Worm (Caenorhabditis elegans) whole organism, early embryonic: ENCODE measurements around the gene Y7A5A.8.

Source experiments
- B0310.2 ChIP-seq: sonication (generic microtip); optimal IDR thresholded peaks from 2 replicates; lab custom pipeline; 2016; ENCODE audit warnings: mild to moderate bottlenecking, missing genetic modification characterization, missing compliant biosample characterization
- F13C5.2 ChIP-seq: sonication (generic microtip); optimal IDR thresholded peaks from 2 replicates; lab custom pipeline; 2017; ENCODE audit warnings: mild to moderate bottlenecking, missing genetic modification characterization, inconsistent platforms, missing compliant biosample characterization
- aly-1 ChIP-seq: sonication (generic microtip); optimal IDR thresholded peaks from 2 replicates; lab custom pipeline; 2016; ENCODE audit warnings: missing genetic modification characterization, missing compliant biosample characterization
- ama-1 ChIP-seq: fragments of 150-350 bp; optimal IDR thresholded peaks from 2 replicates; lab custom pipeline; 2014
- ceh-13 ChIP-seq: fragments of 200-800 bp; sonication (Bioruptor generic); optimal IDR thresholded peaks from 2 replicates; lab custom pipeline; 2018; ENCODE audit warnings: mild to moderate bottlenecking, missing genetic modification characterization, missing compliant biosample characterization
- ceh-36 ChIP-seq: sonication (generic microtip); optimal IDR thresholded peaks from 2 replicates; lab custom pipeline; 2016; ENCODE audit warnings: missing genetic modification characterization, inconsistent platforms, missing compliant biosample characterization
- ets-7 ChIP-seq: sonication (generic microtip); optimal IDR thresholded peaks from 2 replicates; lab custom pipeline; 2016; ENCODE audit warnings: missing genotype, missing genetic modification characterization, missing compliant biosample characterization
- flt-1 ChIP-seq: fragments of 200-800 bp; sonication (Bioruptor generic); IDR thresholded peaks from 2 replicates; pipeline ENCODE4 v1.3.6; 2022; ENCODE audit warnings: missing genetic modification characterization, missing compliant biosample characterization
- hmbx-1 ChIP-seq: sonication (generic microtip); optimal IDR thresholded peaks from 2 replicates; lab custom pipeline; 2016; ENCODE audit warnings: mild to moderate bottlenecking, missing genetic modification characterization, missing compliant biosample characterization
- hmg-4 ChIP-seq: fragments of 200-800 bp; sonication (Bioruptor generic); optimal IDR thresholded peaks from 2 replicates; lab custom pipeline; 2018; ENCODE audit warnings: mild to moderate bottlenecking, missing genetic modification characterization, missing compliant biosample characterization
- hnd-1 ChIP-seq: sonication (generic microtip); optimal IDR thresholded peaks from 2 replicates; lab custom pipeline; 2016; ENCODE audit warnings: missing genetic modification characterization, missing compliant biosample characterization
- pes-1 ChIP-seq: fragments of 200-800 bp; sonication (Bioruptor generic); IDR thresholded peaks from 2 replicates; pipeline ENCODE4 v1.3.6; 2022; ENCODE audit warnings: missing genetic modification reagents, missing genetic modification characterization, missing compliant biosample characterization
- scrt-1 ChIP-seq: fragments of 200-800 bp; sonication (Bioruptor generic); IDR thresholded peaks from 2 replicates; pipeline ENCODE4 v1.3.6; 2022; ENCODE audit warnings: missing genetic modification characterization, missing compliant biosample characterization
- sea-1 ChIP-seq: fragments of 200-800 bp; sonication (Bioruptor generic); conservative IDR thresholded peaks from 2 replicates; pipeline ENCODE4 v1.3.6; 2022; ENCODE audit warnings: missing genetic modification characterization, missing compliant biosample characterization
- tbx-11 ChIP-seq: fragments of 200-800 bp; sonication (Bioruptor generic); IDR thresholded peaks from 2 replicates; pipeline ENCODE4 v1.3.6; 2022; ENCODE audit warnings: missing genetic modification characterization, missing compliant biosample characterization
- tbx-37 ChIP-seq: fragments of 200-800 bp; sonication (Bioruptor generic); conservative IDR thresholded peaks from 2 replicates; pipeline ENCODE4 v1.3.6; 2022; ENCODE audit warnings: missing genetic modification reagents, missing genetic modification characterization, missing compliant biosample characterization
- tra-4 ChIP-seq: sonication (generic microtip); optimal IDR thresholded peaks from 2 replicates; lab custom pipeline; 2017; ENCODE audit warnings: missing genetic modification characterization, missing compliant biosample characterization

The Y7A5A.8 gene

DNA sequence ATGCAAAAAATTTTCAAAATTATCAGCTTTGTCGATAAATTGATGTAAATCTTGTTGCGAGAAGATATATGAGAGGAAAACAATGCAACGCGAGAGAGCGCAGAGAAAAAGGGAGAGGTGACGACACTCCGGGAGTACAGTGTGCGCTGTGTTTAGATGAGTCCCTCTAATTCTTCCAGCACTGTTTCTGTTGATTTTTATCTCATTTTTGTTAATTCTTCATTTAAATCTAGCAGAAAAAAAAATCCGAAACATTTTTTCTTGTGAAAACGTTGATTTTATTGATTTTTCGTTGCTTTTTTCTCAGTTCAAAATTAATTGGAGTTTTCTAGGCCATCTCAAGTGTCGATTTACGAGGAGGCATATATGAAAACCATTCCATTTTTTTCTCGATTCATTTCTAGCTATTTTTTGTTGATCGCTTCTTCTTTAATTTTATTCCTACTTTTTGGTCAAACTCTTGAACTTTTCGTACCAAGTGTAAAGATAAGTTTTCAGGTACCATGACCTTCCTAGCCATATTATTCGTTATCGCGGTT lies 27.2 kb downstream of the Y7A5A.8 start, which contains the start of gene acl-1:
Gene acl-1 (plus strand): TSS at position 489 of the 539 bp plus-strand sequence.
- TF ChIP-seq F13C5.2 (tag; lab: Kevin White, UChicago) (peak; percentile 23), flt-1 (GFP tag; lab: Robert Waterston, UW) (no peak), hmg-4 (GFP tag; lab: Kevin White, UChicago) (no peak), tbx-37 (0 out of 2 replicates have a peak, but pooled peaks have one; percentile 36)

- TF ChIP-seq scrt-1 (no peak), ama-1 (no peak), pes-1 (GFP tag; lab: Robert Waterston, UW) (no peak), tbx-11 (GFP tag; lab: Robert Waterston, UW) (no peak), B0310.2 (no peak), flt-1 (GFP tag; lab: Robert Waterston, UW) (no peak), tra-4 (tag; lab: Kevin White, UChicago) (no peak), hnd-1 (tag; lab: Kevin White, UChicago) (no peak)
These were observed 28.7 kb downstream of the Y7A5A.8 start for ce11 chrX:15851013-15851412.

- TF ChIP-seq aly-1 = no peak
- TF ChIP-seq tbx-37 = no peak
These were observed 34.6 kb downstream of the Y7A5A.8 start, which contains the start of gene F53H4.2 for ce11 chrX:15856853-15857252. Gene F53H4.2 (plus strand): TSS chrX:15857153.

DNA sequence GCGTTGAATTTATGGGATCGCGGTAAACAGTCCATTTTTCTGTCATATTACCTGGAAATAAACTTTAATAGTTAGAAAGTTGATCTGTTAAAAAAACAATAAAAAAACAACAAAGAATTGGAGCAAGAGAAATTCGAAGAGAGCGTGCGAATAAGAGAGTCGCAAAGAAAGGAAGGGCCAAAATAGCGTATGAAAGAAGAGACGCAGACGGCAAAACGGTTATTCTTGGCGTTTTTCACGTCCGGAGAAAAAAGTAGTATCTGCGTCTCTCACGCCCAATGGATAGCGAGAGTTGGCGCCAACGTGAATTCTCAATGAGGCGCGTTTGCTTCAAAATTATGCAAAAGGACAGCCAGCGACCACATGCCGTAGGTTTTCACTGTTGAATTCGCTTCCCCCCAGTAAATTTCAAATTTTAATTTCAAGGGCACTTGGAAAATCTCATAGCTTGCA lies 38.3 kb downstream of the Y7A5A.8 start, which contains the start of gene F53H4.6:
Gene F53H4.6 (minus strand): TSS at position 51 of the 453 bp plus-strand sequence.
- no peak for TF ChIP-seq hmg-4 (GFP tag; lab: Kevin White, UChicago)
- no peak for TF ChIP-seq ama-1

DNA sequence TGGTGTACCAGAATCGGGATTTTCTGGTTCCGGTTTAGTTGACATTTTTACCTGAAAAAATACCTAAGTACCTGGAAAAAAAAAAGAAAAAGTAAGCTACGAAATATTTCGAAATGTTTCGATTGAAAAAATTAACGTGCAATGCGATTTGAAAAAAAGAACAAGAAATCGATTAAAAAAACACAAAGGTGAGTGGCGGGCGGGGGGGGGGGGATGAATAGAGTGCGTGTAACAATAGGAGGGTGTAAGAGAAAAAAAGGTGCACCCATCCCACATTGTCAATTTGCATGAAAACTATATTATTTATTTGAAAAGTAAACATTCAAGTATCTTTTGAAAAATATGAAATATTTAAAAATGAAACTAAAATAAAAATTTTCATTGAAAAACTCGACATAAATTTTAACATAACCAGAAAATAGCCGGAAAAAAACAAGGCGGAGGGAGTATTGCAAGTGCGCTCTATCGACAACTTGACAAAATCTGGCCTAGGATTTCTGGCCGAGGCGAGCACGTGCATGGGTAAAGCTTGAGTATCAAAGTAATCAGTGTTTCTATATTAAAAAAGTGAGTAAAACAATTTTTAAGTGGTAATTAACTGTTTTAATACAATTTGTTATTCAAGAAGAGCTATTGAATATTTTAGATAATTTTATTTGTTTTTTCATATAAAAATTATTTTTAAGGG lies 43.7 kb downstream of the Y7A5A.8 start, which contains the start of the genes csb-1 and F53H4.4:
Gene csb-1 (minus strand): TSS at position 51 of the 688 bp plus-strand sequence.
Gene F53H4.4 (plus strand): TSS at position 520 of the 688 bp plus-strand sequence.
- TF ChIP-seq flt-1 (GFP tag; lab: Robert Waterston, UW) = 0 out of 2 replicates have a peak, but pooled peaks have one; percentile 12
- TF ChIP-seq pes-1 (GFP tag; lab: Robert Waterston, UW) = no peak
- no peak for TF ChIP-seq B0310.2
- TF ChIP-seq hmbx-1 (tag; lab: Kevin White, UChicago) = no peak
- no peak for TF ChIP-seq ama-1
- TF ChIP-seq F13C5.2 (tag; lab: Kevin White, UChicago) = peak; percentile 34
- no peak for TF ChIP-seq tra-4 (tag; lab: Kevin White, UChicago)

- TF ChIP-seq B0310.2 (no peak), ama-1 (no peak), tra-4 (tag; lab: Kevin White, UChicago) (no peak), hnd-1 (tag; lab: Kevin White, UChicago) (no peak), aly-1 (no peak), flt-1 (GFP tag; lab: Robert Waterston, UW) (no peak), F13C5.2 (tag; lab: Kevin White, UChicago) (no peak), ceh-13 (GFP tag; lab: Kevin White, UChicago) (no peak), ceh-36 (no peak), ets-7 (no peak), sea-1 (no peak)
These were observed 47.3 kb downstream of the Y7A5A.8 start for ce11 chrX:15869589-15869988.
